Fruit fly (Drosophila melanogaster) whole organism, embryonic: ENCODE data around the gene Rab7.

Experiments
- Adf1 ChIP-seq: fragments of 200-800 bp; sonication (Bioruptor generic); IDR thresholded peaks from 2 replicates; pipeline ENCODE4 v1.3.6; 2022; ENCODE audit warnings: missing biosample characterization, missing genetic modification characterization
- Atf3 ChIP-seq: fragments of 200-800 bp; sonication (Bioruptor generic); optimal IDR thresholded peaks from 3 replicates; lab custom pipeline; 2016; ENCODE audit warnings: missing biosample characterization, missing genetic modification characterization
- B-H1 ChIP-seq: fragments of 200-800 bp; sonication (Bioruptor generic); IDR thresholded peaks from 3 replicates; pipeline ENCODE4 v1.3.6; 2022; ENCODE audit warnings: missing biosample characterization, missing genetic modification characterization
- Bgb ChIP-seq: fragments of 200-800 bp; sonication (Bioruptor generic); IDR thresholded peaks from 2 replicates; pipeline ENCODE4 v1.3.6; 2022; ENCODE audit warnings: missing biosample characterization, missing genetic modification characterization; ENCODE audit not compliant: partially characterized antibody
- Bteb2 ChIP-seq: fragments of 200-800 bp; sonication (Bioruptor generic); optimal IDR thresholded peaks from 2 replicates; lab custom pipeline; 2016; ENCODE audit warnings: missing biosample characterization, missing genetic modification characterization
- CG10267 ChIP-seq: fragments of 200-800 bp; sonication (Bioruptor generic); optimal IDR thresholded peaks from 2 replicates; lab custom pipeline; 2018; ENCODE audit warnings: missing biosample characterization, mild to moderate bottlenecking, missing genetic modification characterization, moderate library complexity
- CG12659 ChIP-seq: fragments of 200-800 bp; sonication (Bioruptor generic); optimal IDR thresholded peaks from 3 replicates; lab custom pipeline; 2017; ENCODE audit warnings: mild to moderate bottlenecking, missing biosample characterization, missing genetic modification reagents, missing genetic modification characterization
- CG14710 ChIP-seq: fragments of 200-800 bp; sonication (Bioruptor generic); optimal IDR thresholded peaks from 3 replicates; lab custom pipeline; 2019; ENCODE audit warnings: missing biosample characterization, mild to moderate bottlenecking, missing genetic modification characterization, moderate library complexity
- CG1529 ChIP-seq: fragments of 200-800 bp; sonication (Bioruptor generic); optimal IDR thresholded peaks from 3 replicates; lab custom pipeline; 2018; ENCODE audit warnings: missing biosample characterization, missing genetic modification characterization
- CG17186 ChIP-seq: fragments of 200-800 bp; sonication (Bioruptor generic); optimal IDR thresholded peaks from 3 replicates; lab custom pipeline; 2017; ENCODE audit warnings: missing biosample characterization, missing genetic modification reagents, missing genetic modification characterization
- CG18619 ChIP-seq: fragments of 200-800 bp; sonication (Bioruptor generic); optimal IDR thresholded peaks from 3 replicates; lab custom pipeline; 2017; ENCODE audit warnings: missing biosample characterization, mild to moderate bottlenecking, missing genetic modification characterization
- CG2712 ChIP-seq: fragments of 200-800 bp; optimal IDR thresholded peaks from 3 replicates; lab custom pipeline; 2019; ENCODE audit warnings: missing biosample characterization, mild to moderate bottlenecking, missing genetic modification characterization, moderate library complexity
- CG4360 ChIP-seq: fragments of 200-800 bp; sonication (Bioruptor generic); IDR thresholded peaks from 2 replicates; pipeline ENCODE4 v1.3.6; 2022; ENCODE audit warnings: missing biosample characterization, missing genetic modification characterization
- CG4617 ChIP-seq: fragments of 200-800 bp; sonication (Bioruptor generic); optimal IDR thresholded peaks from 3 replicates; lab custom pipeline; 2016; ENCODE audit warnings: missing biosample characterization, missing genetic modification characterization, borderline replicate concordance
- CG6683 ChIP-seq: fragments of 200-800 bp; sonication (Bioruptor generic); optimal IDR thresholded peaks from 2 replicates; lab custom pipeline; 2017; ENCODE audit warnings: missing biosample characterization, mild to moderate bottlenecking, missing genetic modification characterization, missing genetic modification reagents
- CG6689 ChIP-seq: fragments of 200-800 bp; sonication (Bioruptor generic); IDR thresholded peaks from 2 replicates; pipeline ENCODE4 v1.3.6; 2022; ENCODE audit warnings: missing biosample characterization, missing genetic modification characterization
- CG6765 ChIP-seq: fragments of 200-800 bp; sonication (Bioruptor generic); optimal IDR thresholded peaks from 3 replicates; lab custom pipeline; 2017; ENCODE audit warnings: missing biosample characterization, mild to moderate bottlenecking, missing genetic modification characterization
- CG7839 ChIP-seq: fragments of 200-800 bp; sonication (Bioruptor generic); optimal IDR thresholded peaks from 3 replicates; lab custom pipeline; 2018; ENCODE audit warnings: missing biosample characterization, mild to moderate bottlenecking, missing genetic modification characterization, moderate library complexity
- Deaf1 ChIP-seq: fragments of 200-800 bp; optimal IDR thresholded peaks from 3 replicates; lab custom pipeline; 2019; ENCODE audit warnings: missing biosample characterization, mild to moderate bottlenecking, missing genetic modification characterization, moderate library complexity
- Dip2 ChIP-seq: fragments of 200-800 bp; sonication (Bioruptor generic); IDR thresholded peaks from 2 replicates; pipeline ENCODE4 v1.3.6; 2022; ENCODE audit warnings: missing biosample characterization, missing genetic modification characterization
- Drgx ChIP-seq: fragments of 200-800 bp; sonication (Bioruptor generic); IDR thresholded peaks from 2 replicates; pipeline ENCODE4 v1.3.6; 2022; ENCODE audit warnings: missing biosample characterization, missing genetic modification characterization
- Fer1 ChIP-seq: fragments of 200-800 bp; sonication (Bioruptor generic); optimal IDR thresholded peaks from 2 replicates; lab custom pipeline; 2017; ENCODE audit warnings: missing biosample characterization, mild to moderate bottlenecking, missing genetic modification characterization
- Hey ChIP-seq: fragments of 200-800 bp; sonication (Bioruptor generic); optimal IDR thresholded peaks from 3 replicates; lab custom pipeline; 2018; ENCODE audit warnings: missing biosample characterization, mild to moderate bottlenecking, missing genetic modification characterization
- Lhr ChIP-seq: fragments of 200-800 bp; sonication (Bioruptor generic); optimal IDR thresholded peaks from 3 replicates; lab custom pipeline; 2017; ENCODE audit warnings: mild to moderate bottlenecking, missing biosample characterization, missing genetic modification reagents, missing genetic modification characterization
- Nf-YB ChIP-seq: fragments of 200-800 bp; sonication (Bioruptor generic); optimal IDR thresholded peaks from 3 replicates; lab custom pipeline; 2019; ENCODE audit warnings: missing biosample characterization, mild to moderate bottlenecking, missing genetic modification characterization, moderate library complexity
- NfI ChIP-seq: fragments of 200-800 bp; sonication (Bioruptor generic); optimal IDR thresholded peaks from 3 replicates; lab custom pipeline; 2018; ENCODE audit warnings: missing biosample characterization, mild to moderate bottlenecking, missing genetic modification characterization, moderate library complexity
- Six4 ChIP-seq: fragments of 200-800 bp; sonication (Bioruptor generic); optimal IDR thresholded peaks from 2 replicates; lab custom pipeline; 2016; ENCODE audit warnings: missing biosample characterization, missing genetic modification characterization
- Sox102F ChIP-seq: fragments of 200-800 bp; sonication (Bioruptor generic); optimal IDR thresholded peaks from 2 replicates; lab custom pipeline; 2018; ENCODE audit warnings: missing biosample characterization, mild to moderate bottlenecking, missing genetic modification characterization, moderate library complexity
- al ChIP-seq: fragments of 200-800 bp; sonication (Bioruptor generic); IDR thresholded peaks from 2 replicates; pipeline ENCODE4 v1.3.6; 2022; ENCODE audit warnings: missing biosample characterization, missing genetic modification characterization
- cato ChIP-seq: fragments of 200-800 bp; sonication (Bioruptor generic); optimal IDR thresholded peaks from 2 replicates; lab custom pipeline; 2016; ENCODE audit warnings: missing biosample characterization, missing genetic modification characterization, borderline replicate concordance
- dan ChIP-seq: fragments of 200-800 bp; sonication (Bioruptor generic); IDR thresholded peaks from 2 replicates; pipeline ENCODE4 v1.3.6; 2022; ENCODE audit warnings: missing biosample characterization, missing genetic modification characterization
- gem ChIP-seq: fragments of 200-800 bp; sonication (Bioruptor generic); optimal IDR thresholded peaks from 2 replicates; lab custom pipeline; 2019; ENCODE audit warnings: missing biosample characterization, mild to moderate bottlenecking, missing genetic modification characterization, moderate library complexity
- ham ChIP-seq: fragments of 200-800 bp; sonication (Bioruptor generic); IDR thresholded peaks from 2 replicates; pipeline ENCODE4 v1.3.6; 2022; ENCODE audit warnings: missing biosample characterization, missing genetic modification characterization
- hb ChIP-seq: fragments of 200-800 bp; sonication (Bioruptor generic); IDR thresholded peaks from 3 replicates; pipeline ENCODE4 v1.3.6; 2022; ENCODE audit warnings: missing biosample characterization, missing genetic modification characterization; ENCODE audit not compliant: partially characterized antibody
- inv ChIP-seq: fragments of 200-800 bp; sonication (Bioruptor generic); IDR thresholded peaks from 2 replicates; pipeline ENCODE4 v1.3.6; 2022; ENCODE audit warnings: missing biosample characterization, missing genetic modification characterization; ENCODE audit not compliant: partially characterized antibody
- kay ChIP-seq: fragments of 200-800 bp; sonication (Bioruptor generic); optimal IDR thresholded peaks from 2 replicates; lab custom pipeline; 2016; ENCODE audit warnings: missing biosample characterization, missing genetic modification characterization
- klu ChIP-seq: fragments of 200-800 bp; sonication (Bioruptor generic); IDR thresholded peaks from 2 replicates; pipeline ENCODE4 v1.3.6; 2022; ENCODE audit warnings: missing biosample characterization, missing genetic modification characterization
- nau ChIP-seq: fragments of 200-800 bp; sonication (Bioruptor generic); optimal IDR thresholded peaks from 3 replicates; lab custom pipeline; 2017; ENCODE audit warnings: missing biosample characterization, mild to moderate bottlenecking, missing genetic modification characterization, missing genetic modification reagents
- odd ChIP-seq: fragments of 200-800 bp; sonication (Bioruptor generic); optimal IDR thresholded peaks from 2 replicates; lab custom pipeline; 2017; ENCODE audit warnings: missing biosample characterization, mild to moderate bottlenecking, missing genetic modification characterization
- otp ChIP-seq: fragments of 200-800 bp; sonication (Bioruptor generic); IDR thresholded peaks from 3 replicates; pipeline ENCODE4, ENCODE4 v1.3.6; 2022; ENCODE audit warnings: missing biosample characterization, missing genetic modification characterization
- pum ChIP-seq: fragments of 200-800 bp; sonication (Bioruptor generic); optimal IDR thresholded peaks from 2 replicates; lab custom pipeline; 2016; ENCODE audit warnings: missing biosample characterization, missing genetic modification characterization
- pzg ChIP-seq: fragments of 200-800 bp; sonication (Bioruptor generic); optimal IDR thresholded peaks from 3 replicates; lab custom pipeline; 2018; ENCODE audit warnings: missing biosample characterization, mild to moderate bottlenecking, missing genetic modification characterization, moderate library complexity
- slp2 ChIP-seq: fragments of 200-800 bp; sonication (Bioruptor generic); optimal IDR thresholded peaks from 2 replicates; lab custom pipeline; 2016; ENCODE audit warnings: missing biosample characterization, missing genetic modification characterization
- tll ChIP-seq, 2 experiments: fragments of 200-800 bp in 1 of 2; fragments of >200 bp in 1 of 2; sonication (Bioruptor generic) in 1 of 2; optimal IDR thresholded peaks; 2 replicates each; lab custom pipeline; 2017 to 2019; ENCODE audit warnings: missing biosample characterization in 2 of 2, missing genetic modification characterization in 2 of 2, mild to moderate bottlenecking in 1 of 2, moderate library complexity in 1 of 2
- tna ChIP-seq: fragments of 200-800 bp; sonication (Bioruptor generic); IDR thresholded peaks from 2 replicates; pipeline ENCODE4 v1.3.6; 2022; ENCODE audit warnings: missing biosample characterization, missing genetic modification characterization; ENCODE audit not compliant: partially characterized antibody
- zf30C ChIP-seq: fragments of 200-800 bp; sonication (Bioruptor generic); optimal IDR thresholded peaks from 3 replicates; lab custom pipeline; 2018; ENCODE audit warnings: missing biosample characterization, mild to moderate bottlenecking, missing genetic modification characterization
- zfh1 ChIP-seq: fragments of 200-800 bp; sonication (Bioruptor generic); IDR thresholded peaks from 3 replicates; pipeline ENCODE4 v1.3.6; 2022; ENCODE audit warnings: missing biosample characterization, missing genetic modification characterization

The Rab7 gene

DNA sequence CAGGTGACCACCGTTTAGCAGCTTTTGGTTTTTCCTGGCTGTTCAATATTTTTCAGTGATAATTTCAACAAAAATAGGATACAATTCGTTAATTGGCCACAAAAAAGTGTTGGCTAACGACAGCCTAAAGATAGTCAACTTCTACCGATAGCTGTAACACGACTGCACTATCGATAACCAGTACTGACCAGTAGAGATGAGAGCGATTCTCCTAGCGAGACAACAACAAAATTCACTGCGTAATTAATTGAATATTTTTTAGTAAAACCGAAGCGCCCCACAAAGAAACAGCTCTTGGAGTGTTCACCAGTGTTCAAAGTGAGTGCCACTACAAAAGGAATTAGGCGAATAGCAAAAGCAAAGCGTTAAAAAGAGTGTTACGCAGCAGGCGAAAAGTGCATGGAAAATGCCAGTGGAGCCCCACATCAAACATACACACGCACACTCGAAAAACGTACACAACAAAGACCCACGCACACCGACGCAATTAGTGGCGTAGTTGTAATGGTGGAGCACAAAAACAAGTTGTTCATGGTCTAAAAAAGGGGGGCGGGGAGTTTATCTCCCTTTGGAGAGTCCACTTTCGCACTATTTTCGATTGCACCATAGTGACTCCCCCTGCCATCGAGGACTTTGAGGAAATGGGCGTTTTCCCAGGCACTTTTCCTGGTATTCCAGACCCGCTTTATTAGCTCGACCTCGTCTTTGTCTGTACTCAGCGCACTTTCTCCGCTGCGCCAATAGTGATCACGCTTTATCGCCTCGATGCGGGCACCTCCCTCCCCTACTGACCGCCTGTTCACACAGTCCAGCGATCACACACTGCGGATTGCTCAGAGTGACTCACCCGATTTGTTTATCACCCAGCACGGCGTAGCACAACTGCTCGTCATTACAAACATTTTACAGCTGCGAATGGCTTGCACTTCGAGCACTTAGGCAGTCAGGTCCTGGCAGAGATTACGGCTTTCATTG lies at the start of gene Rab7, which contains the start of gene Epp (continued):
- TF ChIP-seq Lhr: peak; percentile 2
- peak; percentile 3 for TF ChIP-seq Fer1 (GFP tag; lab: Kevin White, UChicago)
- TF ChIP-seq Deaf1: no peak
- peak; percentile 45 for TF ChIP-seq nau (GFP tag; lab: Kevin White, UChicago)
- no peak for TF ChIP-seq CG1529
- TF ChIP-seq otp (GFP tag; lab: Robert Waterston, UW): peak; percentile 18; the same call in 1 of the 3 replicates
- no peak for TF ChIP-seq Six4
- peak; percentile 91 for TF ChIP-seq inv
- no peak for TF ChIP-seq CG6689
- TF ChIP-seq CG18619 (GFP tag; lab: Kevin White, UChicago): no peak
- TF ChIP-seq CG14710 (tag; lab: Kevin White, UChicago): peak; percentile 70
- TF ChIP-seq Sox102F: no peak
- 0 out of 2 replicates have a peak, but pooled peaks have one; percentile 22 for TF ChIP-seq al (GFP tag; lab: Robert Waterston, UW)
- peak; percentile 45 for TF ChIP-seq Nf-YB (GFP tag; lab: Kevin White, UChicago)
- no peak for TF ChIP-seq Dip2 (GFP tag; lab: Robert Waterston, UW)
- TF ChIP-seq CG17186 (GFP tag; lab: Kevin White, UChicago): peak; percentile 88
- TF ChIP-seq NfI (GFP tag; lab: Kevin White, UChicago): peak; percentile 51
- TF ChIP-seq Adf1: no peak
- no peak for TF ChIP-seq zf30C (GFP tag; lab: Kevin White, UChicago)
- peak; percentile 75 for TF ChIP-seq CG12659 (GFP tag; lab: Kevin White, UChicago)
- TF ChIP-seq pzg (GFP tag; lab: Kevin White, UChicago): peak; percentile 90
- TF ChIP-seq CG4617 (GFP tag; lab: Kevin White, UChicago): peak; percentile 90
- TF ChIP-seq zfh1 (GFP tag; lab: Robert Waterston, UW): 0 out of 3 replicates have a peak, but pooled peaks have one; percentile 37
- no peak for TF ChIP-seq klu (GFP tag; lab: Robert Waterston, UW)
- peak in 1 of 2 experiments; percentile 0 for TF ChIP-seq tll (GFP tag; optimal IDR thresholded peaks at IDR 0.05; lab: Kevin White, UChicago)
- TF ChIP-seq Bteb2 (GFP tag; lab: Kevin White, UChicago): peak; percentile 59
- TF ChIP-seq cato (GFP tag; lab: Kevin White, UChicago): no peak
- TF ChIP-seq Bgb (GFP tag; lab: Robert Waterston, UW): peak; percentile 96
- no peak for TF ChIP-seq Atf3 (GFP tag; lab: Kevin White, UChicago)
- no peak for TF ChIP-seq pum
- TF ChIP-seq Drgx (GFP tag; lab: Robert Waterston, UW): no peak; the same call in 1 of the 2 replicates
- TF ChIP-seq CG7839 (tag; lab: Kevin White, UChicago): no peak
- no peak for TF ChIP-seq dan (GFP tag; lab: Robert Waterston, UW)
- TF ChIP-seq slp2: peak; percentile 5
- TF ChIP-seq CG6765 (GFP tag; lab: Kevin White, UChicago): peak; percentile 44
- peak; percentile 43 for TF ChIP-seq CG2712 (tag; lab: Kevin White, UChicago)
- no peak for TF ChIP-seq Hey (tag; lab: Kevin White, UChicago)
- TF ChIP-seq gem (tag; lab: Kevin White, UChicago): no peak
- TF ChIP-seq tna: peak; percentile 78
- TF ChIP-seq ham (GFP tag; lab: Robert Waterston, UW): no peak
- peak; percentile 86 for TF ChIP-seq hb (GFP tag; lab: Robert Waterston, UW)
- TF ChIP-seq CG4360 (GFP tag; lab: Robert Waterston, UW): peak; percentile 82
- peak; percentile 12 for TF ChIP-seq odd (GFP tag; lab: Kevin White, UChicago)
- TF ChIP-seq CG6683 (GFP tag; lab: Kevin White, UChicago): peak; percentile 32
- peak; percentile 57 for TF ChIP-seq kay
- peak; percentile 96 for TF ChIP-seq CG10267 (tag; lab: Kevin White, UChicago)
- no peak for TF ChIP-seq B-H1 (GFP tag; lab: Robert Waterston, UW)
